Worm (Caenorhabditis elegans): ENCODE data around the gene T25D1.3.

T25D1.3 gene

DNA sequence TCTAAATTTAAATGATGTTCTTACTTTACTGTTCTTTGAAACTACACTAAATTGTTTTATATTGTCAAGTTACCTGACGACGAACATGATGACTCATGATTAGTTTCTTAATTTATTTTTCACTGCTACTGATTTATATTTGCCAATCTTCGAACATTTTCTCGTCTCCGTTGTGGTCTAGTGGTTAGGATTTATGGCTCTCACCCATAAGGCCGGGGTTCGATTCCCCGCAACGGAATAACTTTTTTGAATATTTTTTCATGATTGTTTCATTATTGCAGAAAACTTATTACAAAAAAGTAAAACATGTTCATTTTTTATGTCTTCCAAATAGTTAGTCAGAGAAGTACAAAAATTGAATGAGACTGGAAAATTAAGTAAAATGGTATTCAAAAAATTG, 53.3 kb downstream of the T25D1.3 start (continued):
- TF ChIP-seq lin-54 (GFP tag; optimal IDR thresholded peaks at IDR 0.05) (no peak), nhr-179 (tag; optimal IDR thresholded peaks at IDR 0.05) (no peak), rpc-1 (optimal IDR thresholded peaks at IDR 0.05) (peak; percentile 83), rpc-1 (tag; optimal IDR thresholded peaks at IDR 0.05) (peak; percentile 97), ceh-40 (GFP tag; IDR thresholded peaks at IDR 0.05) (no peak), lag-1 (GFP tag; IDR thresholded peaks at IDR 0.05) (no peak), B0261.1 (tag; optimal IDR thresholded peaks at IDR 0.05) (peak; percentile 89)

DNA sequence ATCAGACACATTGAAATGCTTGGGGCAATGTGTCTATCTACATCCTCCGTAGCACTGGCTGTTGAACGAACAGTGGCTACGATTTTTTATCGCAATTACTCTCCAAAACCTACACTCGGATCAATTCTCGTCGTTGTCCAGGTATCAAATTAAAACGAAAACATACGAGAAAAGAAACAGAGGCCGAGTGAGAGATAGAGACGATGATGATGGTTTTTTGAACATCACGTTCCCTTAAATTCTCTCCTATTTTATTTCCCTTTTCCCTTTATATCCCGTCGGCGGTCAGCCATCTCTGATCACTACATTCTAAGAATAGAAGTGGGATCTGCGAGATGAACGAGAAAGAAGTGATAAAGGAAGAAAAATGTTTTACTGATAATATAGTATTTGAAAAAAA, 53.9 kb downstream of the T25D1.3 start:
- TF ChIP-seq ztf-26 (tag; optimal IDR thresholded peaks at IDR 0.05) (no peak), ets-4 (GFP tag; optimal IDR thresholded peaks at IDR 0.05) (no peak), Y67H2A.10 (GFP tag; conservative IDR thresholded peaks at IDR 0.05) (no peak), hsf-1 (GFP tag; IDR thresholded peaks at IDR 0.05) (no peak), nfya-1 (tag; optimal IDR thresholded peaks at IDR 0.05; ENCODE audit: borderline replicate concordance, insufficient read depth) (no peak), dpff-1 (tag; optimal IDR thresholded peaks at IDR 0.05) (no peak), Y56A3A.18 (GFP tag; IDR thresholded peaks at IDR 0.05) (no peak), unc-130 (GFP tag; optimal IDR thresholded peaks at IDR 0.05) (no peak), F33H1.4 (GFP tag; IDR thresholded peaks at IDR 0.05) (no peak), snpc-3.4 (tag; optimal IDR thresholded peaks at IDR 0.05) (no peak), mes-4 (tag; optimal IDR thresholded peaks at IDR 0.05) (no peak), cebp-2 (GFP tag; IDR thresholded peaks at IDR 0.05) (no peak)

DNA sequence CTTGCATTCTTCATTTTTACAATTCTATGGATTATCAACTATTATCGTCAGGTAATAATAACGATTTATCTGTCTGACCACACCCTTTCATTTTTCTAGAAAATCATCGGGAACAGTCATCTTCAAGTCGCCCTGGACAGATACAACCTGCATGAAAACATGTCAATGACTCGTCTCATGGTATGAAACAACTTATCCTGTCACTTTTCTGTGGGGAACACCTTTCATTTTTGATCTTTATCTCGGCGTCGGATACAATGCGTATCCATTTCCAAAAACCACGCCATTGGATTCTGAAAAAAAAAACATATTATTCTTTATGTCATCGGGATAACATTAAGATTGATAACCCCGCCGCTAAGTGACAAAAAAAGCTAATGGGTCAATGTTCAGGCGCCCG, 55.4 kb downstream of the T25D1.3 start:
- TF ChIP-seq cebp-2 (GFP tag; IDR thresholded peaks at IDR 0.05) = no peak
